Worm (Caenorhabditis elegans) whole organism, late embryonic: ENCODE measurements around the gene B0336.7.

Experiments used
- ceh-2 ChIP-seq: sonication (generic microtip); optimal IDR thresholded peaks from 2 replicates; lab custom pipeline; 2016; ENCODE audit warnings: missing genotype, missing genetic modification characterization, missing compliant biosample characterization
- dmd-4 ChIP-seq: sonication (generic microtip); optimal IDR thresholded peaks from 2 replicates; lab custom pipeline; 2016; ENCODE audit warnings: borderline replicate concordance, missing genetic modification characterization, missing compliant biosample characterization
- elt-4 ChIP-seq: sonication (generic microtip); optimal IDR thresholded peaks from 2 replicates; lab custom pipeline; 2016; ENCODE audit warnings: missing genetic modification characterization, missing compliant biosample characterization
- madf-2 ChIP-seq: sonication (generic microtip); optimal IDR thresholded peaks from 2 replicates; lab custom pipeline; 2017; ENCODE audit warnings: missing genetic modification characterization, missing compliant biosample characterization

ce11 chrIII:5720266-5721019 lies 23.3 kb upstream of the B0336.7 start:
- TF ChIP-seq dmd-4 (no peak), madf-2 (no peak), ceh-2 (tag; lab: Kevin White, UChicago) (no peak), elt-4 (no peak)
